Fruit fly (Drosophila melanogaster): Measurements from ENCODE around the gene CG42245.

dm6 chr3L:2631406-2631805, at the start of gene CG42245, which contains the start of gene MEP-1:
- no peak for TF ChIP-seq CG7357 (GFP tag; IDR thresholded peaks at IDR 0.05)
- TF ChIP-seq psq (GFP tag; optimal IDR thresholded peaks at IDR 0.05), result peak; percentile 13
- no peak for TF ChIP-seq CG8281 (tag; optimal IDR thresholded peaks at IDR 0.05)
- no peak for TF ChIP-seq Mrtf (GFP tag; IDR thresholded peaks at IDR 0.05)
- TF ChIP-seq CG13296 (GFP tag; optimal IDR thresholded peaks at IDR 0.05), result peak; percentile 32
- TF ChIP-seq CG13624 (GFP tag; optimal IDR thresholded peaks at IDR 0.05), result peak; percentile 72
- TF ChIP-seq CG9797 (GFP tag; optimal IDR thresholded peaks at IDR 0.05), result peak; percentile 37
- no peak for TF ChIP-seq tll (GFP tag; optimal IDR thresholded peaks at IDR 0.05)
- TF ChIP-seq CG3838 (GFP tag; optimal IDR thresholded peaks at IDR 0.05), result no peak
- TF ChIP-seq HmgZ (tag; optimal IDR thresholded peaks at IDR 0.05), result peak; percentile 58
- TF ChIP-seq D19A (tag; optimal IDR thresholded peaks at IDR 0.05), result peak; percentile 27
- peak; percentile 17 for TF ChIP-seq CG13424 (tag; optimal IDR thresholded peaks at IDR 0.05)
